Fruit fly (Drosophila melanogaster) whole organism, embryonic: ENCODE measurements around the gene CG5262.

ENCODE experiments used
- Bgb ChIP-seq: fragments of 200-800 bp; sonication (Bioruptor generic); IDR thresholded peaks from 2 replicates; pipeline ENCODE4 v1.3.6; 2022; ENCODE audit warnings: missing biosample characterization, missing genetic modification characterization; ENCODE audit not compliant: partially characterized antibody
- CG10147 ChIP-seq: fragments of 200-800 bp; sonication (Bioruptor generic); optimal IDR thresholded peaks from 2 replicates; lab custom pipeline; 2019; ENCODE audit warnings: missing biosample characterization, mild to moderate bottlenecking, missing genetic modification characterization, moderate library complexity
- CG10209 ChIP-seq: fragments of 200-800 bp; sonication (Bioruptor generic); optimal IDR thresholded peaks from 3 replicates; lab custom pipeline; 2017; ENCODE audit warnings: missing biosample characterization, mild to moderate bottlenecking, missing genetic modification characterization, missing genetic modification reagents
- CG10321 ChIP-seq: fragments of 200-800 bp; sonication (Bioruptor generic); IDR thresholded peaks from 2 replicates; pipeline ENCODE4 v1.3.6; 2022; ENCODE audit warnings: missing biosample characterization, missing genetic modification characterization
- CG10979 ChIP-seq: fragments of 200-800 bp; sonication (Bioruptor generic); optimal IDR thresholded peaks from 2 replicates; lab custom pipeline; 2018; ENCODE audit warnings: missing biosample characterization, mild to moderate bottlenecking, missing genetic modification characterization, moderate library complexity
- CG11093 ChIP-seq: fragments of 200-800 bp; sonication (Bioruptor generic); IDR thresholded peaks from 3 replicates; pipeline ENCODE4 v1.3.6; 2022; ENCODE audit warnings: missing biosample characterization, missing genetic modification characterization
- CG11560 ChIP-seq: fragments of 200-800 bp; sonication (Bioruptor generic); IDR thresholded peaks from 3 replicates; pipeline ENCODE4 v1.3.6; 2022; ENCODE audit warnings: missing biosample characterization, missing genetic modification characterization
- CG12299 ChIP-seq: fragments of 200-800 bp; sonication (Bioruptor generic); optimal IDR thresholded peaks from 2 replicates; lab custom pipeline; 2018; ENCODE audit warnings: missing biosample characterization, mild to moderate bottlenecking, missing genetic modification characterization
- CG15073 ChIP-seq: fragments of 200-800 bp; sonication (Bioruptor generic); optimal IDR thresholded peaks from 2 replicates; lab custom pipeline; 2016; ENCODE audit warnings: missing biosample characterization, missing genetic modification characterization
- CG15479 ChIP-seq: fragments of 200-800 bp; sonication (Bioruptor generic); optimal IDR thresholded peaks from 3 replicates; lab custom pipeline; 2019; ENCODE audit warnings: missing biosample characterization, mild to moderate bottlenecking, missing genetic modification characterization, moderate library complexity
- CG1647 ChIP-seq: fragments of 200-800 bp; sonication (Bioruptor generic); optimal IDR thresholded peaks from 3 replicates; lab custom pipeline; 2016; ENCODE audit warnings: missing biosample characterization, missing genetic modification characterization
- CG17802 ChIP-seq: fragments of 200-800 bp; sonication (Bioruptor generic); optimal IDR thresholded peaks from 2 replicates; lab custom pipeline; 2018; ENCODE audit warnings: missing biosample characterization, mild to moderate bottlenecking, missing genetic modification characterization, moderate library complexity
- CG17829 ChIP-seq: fragments of 200-800 bp; optimal IDR thresholded peaks from 2 replicates; lab custom pipeline; 2019; ENCODE audit warnings: missing biosample characterization, mild to moderate bottlenecking, missing genetic modification characterization, moderate library complexity
- CG30020 ChIP-seq: fragments of 200-800 bp; optimal IDR thresholded peaks from 2 replicates; lab custom pipeline; 2019; ENCODE audit warnings: missing biosample characterization, mild to moderate bottlenecking, missing genetic modification characterization, moderate library complexity
- CG32772 ChIP-seq: fragments of 200-800 bp; sonication (Bioruptor generic); IDR thresholded peaks from 2 replicates; pipeline ENCODE4 v1.3.6; 2022; ENCODE audit warnings: missing biosample characterization, missing genetic modification characterization
- CG33213 ChIP-seq: fragments of 200-800 bp; sonication (Bioruptor generic); optimal IDR thresholded peaks from 3 replicates; lab custom pipeline; 2016; ENCODE audit warnings: missing biosample characterization, missing genetic modification characterization
- CG34224 ChIP-seq: fragments of 200-800 bp; sonication (Bioruptor generic); IDR thresholded peaks from 3 replicates; pipeline ENCODE4 v1.3.6; 2022; ENCODE audit warnings: missing biosample characterization, missing genetic modification characterization; ENCODE audit not compliant: partially characterized antibody
- CG4424 ChIP-seq: fragments of 200-800 bp; sonication (Bioruptor generic); optimal IDR thresholded peaks from 3 replicates; lab custom pipeline; 2016; ENCODE audit warnings: missing biosample characterization, missing genetic modification characterization
- CG7556 ChIP-seq: fragments of 200-800 bp; sonication (Bioruptor generic); optimal IDR thresholded peaks from 2 replicates; lab custom pipeline; 2017; ENCODE audit warnings: missing biosample characterization, mild to moderate bottlenecking, missing genetic modification characterization
- CTCF ChIP-seq: fragments of 200-800 bp; sonication (Bioruptor generic); optimal IDR thresholded peaks from 2 replicates; lab custom pipeline; 2017; ENCODE audit warnings: missing biosample characterization, mild to moderate bottlenecking, missing genetic modification characterization, moderate library complexity
- Dp ChIP-seq: fragments of 200-800 bp; sonication (Bioruptor generic); optimal IDR thresholded peaks from 2 replicates; lab custom pipeline; 2018; ENCODE audit warnings: missing biosample characterization, mild to moderate bottlenecking, missing genetic modification characterization, moderate library complexity
- HLH4C ChIP-seq: fragments of 200-800 bp; sonication (Bioruptor generic); IDR thresholded peaks from 3 replicates; pipeline ENCODE4 v1.3.6; 2022; ENCODE audit warnings: missing biosample characterization, missing genetic modification characterization; ENCODE audit not compliant: partially characterized antibody
- MBD-R2 ChIP-seq: fragments of 200-800 bp; sonication (Bioruptor generic); IDR thresholded peaks from 2 replicates; pipeline ENCODE4 v1.3.6; 2022; ENCODE audit warnings: missing biosample characterization, missing genetic modification characterization
- Med ChIP-seq: fragments of 200-800 bp; sonication (Bioruptor generic); peaks from one replicate; lab custom pipeline; 2016; ENCODE audit warnings: missing biosample characterization, missing genetic modification characterization, mild to moderate bottlenecking, inconsistent platforms, moderate library complexity
- Sin3A ChIP-seq: fragments of >200 bp; optimal IDR thresholded peaks from 2 replicates; lab custom pipeline; 2018
- Spps ChIP-seq: fragments of 200-800 bp; sonication (Bioruptor generic); optimal IDR thresholded peaks from 2 replicates; lab custom pipeline; 2018; ENCODE audit warnings: missing biosample characterization, mild to moderate bottlenecking, missing genetic modification characterization
- al ChIP-seq: fragments of 200-800 bp; sonication (Bioruptor generic); IDR thresholded peaks from 2 replicates; pipeline ENCODE4 v1.3.6; 2022; ENCODE audit warnings: missing biosample characterization, missing genetic modification characterization
- bbx ChIP-seq: fragments of 200-800 bp; sonication (Bioruptor generic); IDR thresholded peaks from 2 replicates; pipeline ENCODE4 v1.3.6; 2022; ENCODE audit warnings: missing biosample characterization, missing genetic modification characterization; ENCODE audit not compliant: partially characterized antibody
- ewg ChIP-seq: fragments of 200-800 bp; sonication (Bioruptor generic); optimal IDR thresholded peaks from 3 replicates; lab custom pipeline; 2017; ENCODE audit warnings: mild to moderate bottlenecking, missing biosample characterization, missing genetic modification reagents, missing genetic modification characterization
- fd102C ChIP-seq: fragments of 200-800 bp; sonication (Bioruptor generic); optimal IDR thresholded peaks from 2 replicates; lab custom pipeline; 2018; ENCODE audit warnings: missing biosample characterization, mild to moderate bottlenecking, missing genetic modification characterization, moderate library complexity
- gsb ChIP-seq: fragments of 200-800 bp; sonication (Bioruptor generic); IDR thresholded peaks from 2 replicates; pipeline ENCODE4 v1.3.6; 2022; ENCODE audit warnings: missing biosample characterization, missing genetic modification characterization
- knrl ChIP-seq: fragments of 200-800 bp; sonication (Bioruptor generic); IDR thresholded peaks from 3 replicates; pipeline ENCODE4 v1.3.6; 2022; ENCODE audit warnings: missing biosample characterization, missing genetic modification characterization; ENCODE audit not compliant: partially characterized antibody
- nerfin-2 ChIP-seq: fragments of 200-800 bp; sonication (Bioruptor generic); IDR thresholded peaks from 2 replicates; pipeline ENCODE4 v1.3.6; 2022; ENCODE audit warnings: missing biosample characterization, missing genetic modification characterization; ENCODE audit not compliant: partially characterized antibody
- nom ChIP-seq: fragments of 200-800 bp; sonication (Bioruptor generic); optimal IDR thresholded peaks from 2 replicates; lab custom pipeline; 2017; ENCODE audit warnings: missing biosample characterization, missing genetic modification characterization, mild to moderate bottlenecking, moderate library complexity, missing genetic modification reagents
- onecut ChIP-seq: fragments of 200-800 bp; sonication (Bioruptor generic); IDR thresholded peaks from 2 replicates; pipeline ENCODE4 v1.3.6; 2022; ENCODE audit warnings: missing biosample characterization, missing genetic modification characterization
- pb ChIP-seq: fragments of 200-800 bp; sonication (Bioruptor generic); optimal IDR thresholded peaks from 3 replicates; lab custom pipeline; 2016; ENCODE audit warnings: missing biosample characterization, missing genetic modification characterization
- pho ChIP-seq: fragments of 200-800 bp; sonication (Bioruptor generic); optimal IDR thresholded peaks from 2 replicates; lab custom pipeline; 2016; ENCODE audit warnings: missing biosample characterization, missing genetic modification characterization
- pros ChIP-seq: fragments of 200-800 bp; sonication (Bioruptor generic); optimal IDR thresholded peaks from 3 replicates; lab custom pipeline; 2019; ENCODE audit warnings: missing biosample characterization, mild to moderate bottlenecking, missing genetic modification characterization, moderate library complexity
- schlank ChIP-seq: fragments of 200-800 bp; sonication (Bioruptor generic); optimal IDR thresholded peaks from 2 replicates; lab custom pipeline; 2018; ENCODE audit warnings: missing biosample characterization, mild to moderate bottlenecking, missing genetic modification characterization
- sens-2 ChIP-seq: fragments of 200-800 bp; sonication (Bioruptor generic); IDR thresholded peaks from 2 replicates; pipeline ENCODE4 v1.3.6; 2022; ENCODE audit warnings: missing biosample characterization, missing genetic modification characterization
- sisA ChIP-seq: fragments of 200-800 bp; sonication (Bioruptor generic); IDR thresholded peaks from 2 replicates; pipeline ENCODE4 v1.3.6; 2022; ENCODE audit warnings: missing biosample characterization, missing genetic modification characterization
- slbo ChIP-seq: fragments of 200-800 bp; sonication (Bioruptor generic); IDR thresholded peaks from 2 replicates; pipeline ENCODE4 v1.3.6; 2022; ENCODE audit warnings: missing biosample characterization, missing genetic modification characterization
- sqz ChIP-seq: fragments of 200-800 bp; sonication (Bioruptor generic); optimal IDR thresholded peaks from 3 replicates; lab custom pipeline; 2018; ENCODE audit warnings: missing biosample characterization, mild to moderate bottlenecking, missing genetic modification characterization
- sr ChIP-seq: fragments of 200-800 bp; sonication (Bioruptor generic); IDR thresholded peaks from 3 replicates; pipeline ENCODE4 v1.3.6; 2022; ENCODE audit warnings: missing biosample characterization, missing genetic modification characterization
- ssp ChIP-seq: fragments of 200-800 bp; sonication (Bioruptor generic); IDR thresholded peaks from 2 replicates; pipeline ENCODE4 v1.3.6; 2022; ENCODE audit warnings: missing biosample characterization, missing genetic modification characterization
- sug ChIP-seq: fragments of 200-800 bp; optimal IDR thresholded peaks from 2 replicates; lab custom pipeline; 2019; ENCODE audit warnings: missing biosample characterization, mild to moderate bottlenecking, missing genetic modification characterization, moderate library complexity
- tgo ChIP-seq: fragments of 200-800 bp; sonication (Bioruptor generic); IDR thresholded peaks from 3 replicates; pipeline ENCODE4 v1.3.6; 2022; ENCODE audit warnings: missing biosample characterization, missing genetic modification characterization
- ttk ChIP-seq: fragments of 200-800 bp; sonication (Bioruptor generic); IDR thresholded peaks from 2 replicates; pipeline ENCODE4 v2.1.2; 2022; ENCODE audit warnings: missing biosample characterization, missing genetic modification characterization

Gene CG5262

dm6 chr3L:20427449-20427848 lies 2.8 kb downstream of the CG5262 start, which contains the start of gene CG5274 (continued):
- TF ChIP-seq Dp (GFP tag; lab: Kevin White, UChicago): peak; percentile 53
- peak; percentile 13 for TF ChIP-seq Med (GFP tag; lab: Kevin White, UChicago)

- TF ChIP-seq CG30020 (tag; lab: Kevin White, UChicago): no peak
- TF ChIP-seq CG4424: no peak
- TF ChIP-seq onecut (GFP tag; lab: Robert Waterston, UW): peak; percentile 95
- no peak for TF ChIP-seq Sin3A (lab: Kevin White, UChicago)
- TF ChIP-seq pb (GFP tag; lab: Kevin White, UChicago): no peak
- TF ChIP-seq CG10321: no peak
- peak; percentile 90 for TF ChIP-seq ewg (GFP tag; lab: Kevin White, UChicago)
- no peak for TF ChIP-seq CG11560 (tag; lab: Robert Waterston, UW)
- no peak for TF ChIP-seq schlank (tag; lab: Kevin White, UChicago)
- TF ChIP-seq MBD-R2 (GFP tag; lab: Robert Waterston, UW): peak; percentile 50; the same call in 1 of the 2 replicates
- TF ChIP-seq CG1647 (GFP tag; lab: Kevin White, UChicago): no peak
- no peak for TF ChIP-seq sug (tag; lab: Kevin White, UChicago)
- no peak for TF ChIP-seq al (GFP tag; lab: Robert Waterston, UW)
- no peak for TF ChIP-seq sisA
These were observed 4.4 kb downstream of the CG5262 start, which contains the start of gene CG5282 for dm6 chr3L:20425888-20426287. Gene CG5282 (minus strand): TSS chr3L:20426071.

dm6 chr3L:20413304-20413703 lies 17.0 kb downstream of the CG5262 start, which contains the start of gene zye:
Gene zye (plus strand): TSS chr3L:20413604.
- no peak for TF ChIP-seq CG17802 (tag; lab: Kevin White, UChicago)
- no peak for TF ChIP-seq Bgb (GFP tag; lab: Robert Waterston, UW)
- TF ChIP-seq sqz (GFP tag; lab: Kevin White, UChicago): no peak
- no peak for TF ChIP-seq tgo (GFP tag; lab: Robert Waterston, UW)
- TF ChIP-seq pros (GFP tag; lab: Kevin White, UChicago): no peak
- no peak for TF ChIP-seq Sin3A (lab: Kevin White, UChicago)
- no peak for TF ChIP-seq Spps (tag; lab: Kevin White, UChicago)
- no peak for TF ChIP-seq bbx (GFP tag; lab: Robert Waterston, UW)
- no peak for TF ChIP-seq CTCF
- no peak for TF ChIP-seq CG10147 (GFP tag; lab: Kevin White, UChicago)
- no peak for TF ChIP-seq CG15073
- no peak for TF ChIP-seq slbo
- no peak for TF ChIP-seq CG34224 (GFP tag; lab: Robert Waterston, UW)
- TF ChIP-seq sens-2 (GFP tag; lab: Robert Waterston, UW): no peak
- no peak for TF ChIP-seq CG11093
- no peak for TF ChIP-seq nerfin-2 (GFP tag; lab: Robert Waterston, UW)
- TF ChIP-seq pho (GFP tag; lab: Kevin White, UChicago): no peak
- TF ChIP-seq, all 482 proteins: peak for 0

dm6 chr3L:20410780-20411179 lies 19.5 kb downstream of the CG5262 start:
- no peak for TF ChIP-seq CG15479 (GFP tag; lab: Kevin White, UChicago)
- TF ChIP-seq CG12299 (tag; lab: Kevin White, UChicago): no peak
- TF ChIP-seq ssp: no peak
- TF ChIP-seq sr: no peak
- TF ChIP-seq ttk: no peak
- no peak for TF ChIP-seq HLH4C
- no peak for TF ChIP-seq CG17829 (tag; lab: Kevin White, UChicago)
- no peak for TF ChIP-seq CG7556 (GFP tag; lab: Kevin White, UChicago)
- TF ChIP-seq nom (GFP tag; lab: Kevin White, UChicago): no peak
- no peak for TF ChIP-seq CG10979 (tag; lab: Kevin White, UChicago)
- TF ChIP-seq CG32772 (GFP tag; lab: Robert Waterston, UW): no peak
- TF ChIP-seq slbo: no peak
- no peak for TF ChIP-seq gsb (GFP tag; lab: Robert Waterston, UW)
- no peak for TF ChIP-seq CG10209 (GFP tag; lab: Kevin White, UChicago)
- no peak for TF ChIP-seq fd102C
- TF ChIP-seq CG33213: no peak
- no peak for TF ChIP-seq knrl (GFP tag; lab: Robert Waterston, UW)
